Worm (Caenorhabditis elegans) whole organism, mixed stage, embryonic: ENCODE data around the gene cyp-33A1.
A peak's percentile ranks its signal among the peaks of the same experiment; 100 is the strongest.

Experiments
- M03D4.4 ChIP-seq: sonication (generic microtip); optimal IDR thresholded peaks from 2 replicates; lab custom pipeline; 2017; ENCODE audit warnings: mild to moderate bottlenecking, missing genetic modification characterization, missing compliant biosample characterization
- bed-3 ChIP-seq: fragments of 200-800 bp; sonication (Bioruptor generic); optimal IDR thresholded peaks from 3 replicates; lab custom pipeline; 2018; ENCODE audit warnings: mild to moderate bottlenecking, missing genetic modification characterization, moderate library complexity, missing compliant biosample characterization
- ceh-39 ChIP-seq: fragments of 150-350 bp; optimal IDR thresholded peaks from 2 replicates; lab custom pipeline; 2014; ENCODE audit warnings: missing biosample characterization, missing genetic modification characterization
- ceh-43 ChIP-seq: fragments of 200-800 bp; sonication (Bioruptor generic); optimal IDR thresholded peaks from 2 replicates; lab custom pipeline; 2018; ENCODE audit warnings: mild to moderate bottlenecking, missing genetic modification characterization, moderate library complexity, missing compliant biosample characterization
- ceh-83 ChIP-seq: fragments of 200-800 bp; sonication (Bioruptor generic); optimal IDR thresholded peaks from 2 replicates; lab custom pipeline; 2018; ENCODE audit warnings: mild to moderate bottlenecking, missing genetic modification characterization, missing compliant biosample characterization
- ces-1 ChIP-seq: fragments of 150-350 bp; optimal IDR thresholded peaks from 2 replicates; lab custom pipeline; 2014; ENCODE audit warnings: missing biosample characterization, missing genetic modification reagents, missing genetic modification characterization
- cnd-1 ChIP-seq: fragments of 200-800 bp; sonication (Bioruptor generic); optimal IDR thresholded peaks from 2 replicates; lab custom pipeline; 2018; ENCODE audit warnings: mild to moderate bottlenecking, missing genetic modification characterization, missing compliant biosample characterization
- elt-1 ChIP-seq: sonication (generic microtip); optimal IDR thresholded peaks from 2 replicates; lab custom pipeline; 2017; ENCODE audit warnings: missing genetic modification characterization, mild to moderate bottlenecking, missing compliant biosample characterization, antibody characterized with exemption, moderate library complexity, borderline replicate concordance; ENCODE audit not compliant: insufficient read depth
- elt-3 ChIP-seq: fragments of 150-350 bp; optimal IDR thresholded peaks from 2 replicates; lab custom pipeline; 2014; ENCODE audit warnings: missing biosample characterization, missing genetic modification characterization
- flh-1 ChIP-seq: fragments of 200-800 bp; sonication (Bioruptor generic); optimal IDR thresholded peaks from 2 replicates; lab custom pipeline; 2018; ENCODE audit warnings: mild to moderate bottlenecking, missing genetic modification characterization, moderate library complexity, missing compliant biosample characterization
- ham-2 ChIP-seq: fragments of 200-800 bp; sonication (Bioruptor generic); optimal IDR thresholded peaks from 2 replicates; lab custom pipeline; 2018; ENCODE audit warnings: mild to moderate bottlenecking, missing genetic modification characterization, missing compliant biosample characterization
- hlh-1 ChIP-seq: fragments of 150-350 bp; optimal IDR thresholded peaks from 2 replicates; lab custom pipeline; 2014; ENCODE audit warnings: missing biosample characterization, missing genetic modification reagents, missing genetic modification characterization
- lin-32 ChIP-seq: fragments of 200-800 bp; sonication (Bioruptor generic); optimal IDR thresholded peaks from 2 replicates; lab custom pipeline; 2018; ENCODE audit warnings: mild to moderate bottlenecking, missing genetic modification characterization, missing compliant biosample characterization
- lsy-2 ChIP-seq: fragments of 150-350 bp; optimal IDR thresholded peaks from 2 replicates; lab custom pipeline; 2014; ENCODE audit warnings: missing biosample characterization, missing genetic modification characterization
- mep-1 ChIP-seq: fragments of 150-350 bp; optimal IDR thresholded peaks from 2 replicates; lab custom pipeline; 2017; ENCODE audit warnings: missing biosample characterization, missing genetic modification reagents, missing genetic modification characterization, inconsistent platforms
- mls-2 ChIP-seq: sonication (generic microtip); optimal IDR thresholded peaks from 2 replicates; lab custom pipeline; 2016; ENCODE audit warnings: mild to moderate bottlenecking, missing genetic modification characterization, moderate library complexity, missing compliant biosample characterization
- nhr-2 ChIP-seq: fragments of 150-350 bp; optimal IDR thresholded peaks from 2 replicates; lab custom pipeline; 2014; ENCODE audit warnings: missing biosample characterization, missing genetic modification characterization
- nhr-237 ChIP-seq: fragments of 150-350 bp; optimal IDR thresholded peaks from 2 replicates; lab custom pipeline; 2014; ENCODE audit warnings: missing biosample characterization, missing genetic modification characterization
- pha-4 ChIP-seq: fragments of 150-350 bp; optimal IDR thresholded peaks from 2 replicates; lab custom pipeline; 2018; ENCODE audit warnings: missing biosample characterization, missing genetic modification reagents, missing genetic modification characterization
- sem-2 ChIP-seq: fragments of 200-800 bp; sonication (Bioruptor generic); optimal IDR thresholded peaks from 2 replicates; lab custom pipeline; 2018; ENCODE audit warnings: mild to moderate bottlenecking, missing genetic modification characterization, missing compliant biosample characterization
- snpc-4 ChIP-seq: fragments of 150-350 bp; optimal IDR thresholded peaks from 2 replicates; lab custom pipeline; 2014; ENCODE audit warnings: missing biosample characterization, missing genetic modification characterization
- sptf-1 ChIP-seq: sonication (generic microtip); optimal IDR thresholded peaks from 2 replicates; lab custom pipeline; 2017; ENCODE audit warnings: mild to moderate bottlenecking, missing genetic modification characterization, moderate library complexity, missing compliant biosample characterization
- tbx-8 ChIP-seq: fragments of 200-800 bp; sonication (Bioruptor generic); optimal IDR thresholded peaks from 2 replicates; lab custom pipeline; 2018; ENCODE audit warnings: mild to moderate bottlenecking, missing genetic modification characterization, moderate library complexity, missing compliant biosample characterization
- unc-120 ChIP-seq: sonication (generic microtip); optimal IDR thresholded peaks from 2 replicates; lab custom pipeline; 2017; ENCODE audit warnings: missing genetic modification characterization, missing compliant biosample characterization; ENCODE audit not compliant: poor library complexity, severe bottlenecking
- unc-39 ChIP-seq: fragments of 150-350 bp; optimal IDR thresholded peaks from 2 replicates; lab custom pipeline; 2014; ENCODE audit warnings: missing biosample characterization, missing genetic modification characterization
- unc-62 ChIP-seq: fragments of 150-350 bp; optimal IDR thresholded peaks from 2 replicates; lab custom pipeline; 2014; ENCODE audit warnings: missing biosample characterization, missing genetic modification reagents, missing genetic modification characterization
- zip-8 ChIP-seq: fragments of 150-350 bp; optimal IDR thresholded peaks from 2 replicates; lab custom pipeline; 2014; ENCODE audit warnings: missing biosample characterization, missing genetic modification characterization
- ztf-11 ChIP-seq: fragments of 150-350 bp; optimal IDR thresholded peaks from 2 replicates; lab custom pipeline; 2014; ENCODE audit warnings: missing biosample characterization, missing genetic modification characterization

The cyp-33A1 gene

ce11 chrV:7726927-7727326, 45.7 kb upstream of the cyp-33A1 start:
- no peak for TF ChIP-seq ceh-39 (tag; lab: Kevin White, UChicago)
- no peak for TF ChIP-seq mep-1 (tag; lab: Kevin White, UChicago)
- TF ChIP-seq bed-3 (GFP tag; lab: Kevin White, UChicago) = no peak
- TF ChIP-seq ceh-83 = no peak
- no peak for TF ChIP-seq ces-1 (GFP tag; lab: Kevin White, UChicago)
- TF ChIP-seq flh-1 = no peak
- no peak for TF ChIP-seq tbx-8 (GFP tag; lab: Kevin White, UChicago)
- TF ChIP-seq nhr-2 (tag; lab: Kevin White, UChicago) = no peak
- TF ChIP-seq, all 35 proteins: peak for 0

DNA sequence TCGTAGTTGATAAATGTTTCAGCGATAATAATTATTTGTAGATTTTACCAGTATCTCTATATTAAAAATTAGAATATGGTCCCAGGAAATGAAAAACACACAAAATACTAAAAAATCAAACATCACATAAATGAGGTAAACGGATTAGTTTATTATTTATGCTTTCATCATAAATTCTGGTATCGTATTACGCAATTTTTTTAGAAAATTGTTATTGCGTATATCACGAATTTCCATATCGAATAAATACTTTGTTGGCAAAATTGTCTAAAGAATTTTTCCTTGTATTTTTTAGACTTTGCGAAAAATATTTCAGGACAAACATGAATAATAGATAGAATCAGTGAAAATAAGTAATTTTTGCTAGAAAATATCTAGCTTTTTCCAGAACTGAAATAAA, 44.9 kb upstream of the cyp-33A1 start:
- peak; percentile 68 for TF ChIP-seq zip-8 (tag; lab: Kevin White, UChicago)
- no peak for TF ChIP-seq ztf-11
- TF ChIP-seq bed-3 (GFP tag; lab: Kevin White, UChicago) = no peak

DNA sequence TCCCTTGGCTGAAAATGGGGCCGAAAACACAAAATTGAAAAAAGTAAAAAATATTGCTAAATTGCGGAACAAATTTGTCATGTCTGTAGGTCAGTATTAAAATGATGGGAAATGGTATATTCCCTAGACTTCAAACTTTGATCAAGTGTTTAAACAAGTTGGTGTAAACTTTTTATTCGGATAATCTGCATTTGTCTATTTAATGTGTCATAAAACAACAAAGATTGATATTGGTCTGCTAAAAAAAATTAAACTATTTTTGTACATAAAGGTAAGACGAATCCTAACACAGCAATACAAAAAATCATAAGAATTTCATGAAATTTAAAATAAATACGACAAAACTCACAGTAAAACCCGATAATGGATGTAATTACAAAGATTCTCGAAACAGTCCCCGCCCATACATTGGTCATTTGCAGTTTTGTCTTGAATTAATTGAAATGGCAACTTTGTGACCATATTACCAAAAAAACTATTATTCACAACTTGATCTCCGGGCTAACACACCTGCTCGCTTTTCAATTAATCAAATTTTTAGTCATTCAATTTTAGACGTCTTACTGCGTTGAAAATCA, 42.8 kb upstream of the cyp-33A1 start, which contains the start of the genes ZK105.6 and ZK105.8:
TSS of gene ZK105.6 (minus strand) at position 101 of the 578 bp plus-strand sequence.
TSS of gene ZK105.8 (plus strand) at position 528 of the 578 bp plus-strand sequence.
- TF ChIP-seq ces-1 (GFP tag; lab: Kevin White, UChicago) = peak; percentile 16
- no peak for TF ChIP-seq lsy-2 (tag; lab: Kevin White, UChicago)
- TF ChIP-seq unc-120 (tag; lab: Kevin White, UChicago) = no peak

DNA sequence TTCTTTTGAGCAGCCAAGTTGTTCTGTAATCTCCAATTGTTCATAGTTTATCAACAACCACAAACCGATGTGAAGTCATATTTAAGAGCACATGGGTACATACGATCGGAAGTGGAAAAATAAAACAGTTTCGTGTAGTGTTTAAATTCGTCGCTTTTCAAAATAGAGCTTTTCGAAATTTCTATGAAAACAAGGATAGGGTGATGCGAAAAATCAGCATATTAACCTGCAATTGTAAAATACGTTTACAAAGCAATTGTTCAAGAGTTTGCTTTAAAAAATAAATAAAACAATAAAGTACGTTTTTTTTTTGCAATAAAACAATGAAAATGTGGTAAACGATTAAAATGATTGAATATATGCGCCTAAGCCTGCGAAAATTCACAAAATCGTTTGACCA, 40.7 kb upstream of the cyp-33A1 start, which contains the start of gene ZK105.14:
TSS of gene ZK105.14 (minus strand) at position 101 of the 400 bp plus-strand sequence.
- TF ChIP-seq hlh-1 (tag; lab: Kevin White, UChicago) = no peak
- TF ChIP-seq ceh-39 (tag; lab: Kevin White, UChicago) = no peak
- no peak for TF ChIP-seq unc-120 (tag; lab: Kevin White, UChicago)
- TF ChIP-seq flh-1 = no peak
- TF ChIP-seq cnd-1 (tag; lab: Kevin White, UChicago) = no peak
- no peak for TF ChIP-seq snpc-4 (tag; lab: Kevin White, UChicago)
- no peak for TF ChIP-seq ceh-83
- TF ChIP-seq mep-1 (tag; lab: Kevin White, UChicago) = no peak
- TF ChIP-seq pha-4 (tag; lab: Kevin White, UChicago) = no peak
- TF ChIP-seq nhr-2 (tag; lab: Kevin White, UChicago) = no peak
- TF ChIP-seq sptf-1 (tag; lab: Kevin White, UChicago) = no peak
- no peak for TF ChIP-seq M03D4.4
- TF ChIP-seq zip-8 (tag; lab: Kevin White, UChicago) = no peak
- TF ChIP-seq mls-2 (tag; lab: Kevin White, UChicago) = no peak
- TF ChIP-seq unc-39 (tag; lab: Kevin White, UChicago) = no peak

- TF ChIP-seq sptf-1 (tag; lab: Kevin White, UChicago) = no peak
- TF ChIP-seq ceh-83 = no peak
- TF ChIP-seq pha-4 (tag; lab: Kevin White, UChicago) = no peak
- no peak for TF ChIP-seq M03D4.4
- TF ChIP-seq ceh-43 (GFP tag; lab: Kevin White, UChicago) = no peak
- TF ChIP-seq unc-62 = no peak
These were observed 36.4 kb upstream of the cyp-33A1 start, which contains the start of gene ZK105.5 for ce11 chrV:7717629-7718028. TSS of gene ZK105.5 (minus strand) at chrV:7717729.

DNA sequence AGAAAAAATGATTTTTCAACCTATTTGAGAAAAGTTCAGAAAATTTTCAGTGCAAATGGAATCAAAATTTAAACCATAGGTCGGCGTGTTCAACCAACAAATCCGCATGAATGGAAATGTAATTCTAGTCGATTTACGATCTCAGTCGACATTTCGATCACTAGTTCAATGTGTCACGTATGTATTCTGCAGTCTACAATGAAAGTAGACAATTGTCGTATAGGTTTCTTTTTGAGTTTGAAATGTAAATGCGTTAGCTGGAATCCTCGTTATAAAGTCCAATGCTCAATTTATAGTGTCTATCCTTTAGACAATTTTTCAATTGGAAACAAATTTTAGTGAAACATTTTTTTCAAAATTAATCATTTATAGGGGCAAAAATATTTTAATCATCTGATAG, 34.8 kb upstream of the cyp-33A1 start, which contains the start of gene ZK105.12:
TSS of gene ZK105.12 (minus strand) at position 101 of the 400 bp plus-strand sequence.
- TF ChIP-seq nhr-237 (tag; lab: Kevin White, UChicago) (no peak), ham-2 (no peak), ces-1 (GFP tag; lab: Kevin White, UChicago) (no peak), mls-2 (tag; lab: Kevin White, UChicago) (no peak), nhr-2 (tag; lab: Kevin White, UChicago) (no peak), snpc-4 (tag; lab: Kevin White, UChicago) (no peak), hlh-1 (tag; lab: Kevin White, UChicago) (no peak), elt-1 (no peak), sem-2 (GFP tag; lab: Kevin White, UChicago) (no peak), lin-32 (no peak), lsy-2 (tag; lab: Kevin White, UChicago) (no peak), flh-1 (no peak), cnd-1 (tag; lab: Kevin White, UChicago) (no peak), bed-3 (GFP tag; lab: Kevin White, UChicago) (no peak), elt-3 (tag; lab: Kevin White, UChicago) (no peak)
